Fruit fly (Drosophila melanogaster) whole organism, embryonic: ENCODE measurements around the gene Scgalpha.

Source experiments
- CG12769 ChIP-seq: fragments of 200-800 bp; sonication (Bioruptor generic); optimal IDR thresholded peaks from 2 replicates; lab custom pipeline; 2019; ENCODE audit warnings: missing biosample characterization, mild to moderate bottlenecking, missing genetic modification characterization, moderate library complexity
- CG12942 ChIP-seq: fragments of 200-800 bp; sonication (Bioruptor generic); optimal IDR thresholded peaks from 3 replicates; lab custom pipeline; 2016; ENCODE audit warnings: missing biosample characterization, missing genetic modification characterization
- CG13287 ChIP-seq: fragments of 200-800 bp; sonication (Bioruptor generic); IDR thresholded peaks from 2 replicates; pipeline ENCODE4 v1.3.6; 2022; ENCODE audit warnings: missing biosample characterization, missing genetic modification characterization; ENCODE audit not compliant: partially characterized antibody
- CG13624 ChIP-seq: fragments of 200-800 bp; sonication (Bioruptor generic); optimal IDR thresholded peaks from 2 replicates; lab custom pipeline; 2016; ENCODE audit warnings: missing biosample characterization, missing genetic modification characterization
- CG13775 ChIP-seq: fragments of 200-800 bp; sonication (Bioruptor generic); optimal IDR thresholded peaks from 3 replicates; lab custom pipeline; 2017; ENCODE audit warnings: missing biosample characterization, mild to moderate bottlenecking, missing genetic modification characterization
- Dll ChIP-seq: fragments of 200-800 bp; sonication (Bioruptor generic); IDR thresholded peaks from 4 replicates; pipeline ENCODE4 v1.3.6; 2022; ENCODE audit warnings: missing biosample characterization, missing genetic modification characterization; ENCODE audit not compliant: partially characterized antibody
- HLH3B ChIP-seq: fragments of 200-800 bp; sonication (Bioruptor generic); IDR thresholded peaks from 2 replicates; pipeline ENCODE4 v1.3.6; 2022; ENCODE audit warnings: missing biosample characterization, missing genetic modification characterization
- Hr39 ChIP-seq: fragments of >200 bp; optimal IDR thresholded peaks from 2 replicates; lab custom pipeline; 2017
- caup ChIP-seq: fragments of 200-800 bp; sonication (Bioruptor generic); optimal IDR thresholded peaks from 3 replicates; lab custom pipeline; 2017; ENCODE audit warnings: missing biosample characterization, mild to moderate bottlenecking, missing genetic modification characterization, moderate library complexity; ENCODE audit not compliant: severe bottlenecking
- dmrt11E ChIP-seq: fragments of 200-800 bp; sonication (Bioruptor generic); optimal IDR thresholded peaks from 3 replicates; lab custom pipeline; 2018; ENCODE audit warnings: missing biosample characterization, mild to moderate bottlenecking, missing genetic modification characterization, moderate library complexity
- shn ChIP-seq: fragments of 200-800 bp; sonication (Bioruptor generic); optimal IDR thresholded peaks from 3 replicates; lab custom pipeline; 2016; ENCODE audit warnings: missing biosample characterization, missing genetic modification characterization
- toy ChIP-seq: fragments of 200-800 bp; sonication (Bioruptor generic); IDR thresholded peaks from 2 replicates; pipeline ENCODE4 v1.3.6; 2022; ENCODE audit warnings: missing biosample characterization, missing genetic modification characterization

- no peak for TF ChIP-seq shn (GFP tag; lab: Kevin White, UChicago)
- no peak for TF ChIP-seq toy (GFP tag; lab: Robert Waterston, UW)
- no peak for TF ChIP-seq Dll
- TF ChIP-seq CG13624 = no peak
- TF ChIP-seq HLH3B (GFP tag; lab: Robert Waterston, UW) = no peak
- TF ChIP-seq CG13775 = no peak
- TF ChIP-seq dmrt11E (tag; lab: Kevin White, UChicago) = no peak
- TF ChIP-seq CG12942 (GFP tag; lab: Kevin White, UChicago) = no peak
- TF ChIP-seq CG12769 (tag; lab: Kevin White, UChicago) = no peak
- TF ChIP-seq caup (GFP tag; lab: Kevin White, UChicago) = no peak
- TF ChIP-seq CG13287 (GFP tag; lab: Robert Waterston, UW) = no peak
- TF ChIP-seq Hr39 (lab: Kevin White, UChicago) = no peak
Measured at dm6 chr2L:8342395-8342794, 39.2 kb downstream of the Scgalpha start, which contains the start of gene CG14273.
